Fruit fly (Drosophila melanogaster) whole organism, prepupa: ENCODE measurements around the gene CG1236.

Experiments
- Blimp-1 ChIP-seq: fragments of 200-800 bp; sonication (Bioruptor generic); optimal IDR thresholded peaks from 3 replicates; lab custom pipeline; 2017; ENCODE audit warnings: missing biosample characterization, missing genetic modification characterization, mild to moderate bottlenecking, moderate library complexity, missing genetic modification reagents
- CG10669 ChIP-seq: fragments of 200-800 bp; sonication (Bioruptor generic); optimal IDR thresholded peaks from 3 replicates; lab custom pipeline; 2018; ENCODE audit warnings: missing biosample characterization, mild to moderate bottlenecking, missing genetic modification characterization, moderate library complexity
- CG11902 ChIP-seq: fragments of 200-800 bp; sonication (Bioruptor generic); optimal IDR thresholded peaks from 3 replicates; lab custom pipeline; 2016; ENCODE audit warnings: missing biosample characterization, missing genetic modification characterization
- CG15336 ChIP-seq: fragments of 200-800 bp; sonication (Bioruptor generic); IDR thresholded peaks from 2 replicates; pipeline ENCODE4 v1.3.6; 2022; ENCODE audit warnings: missing biosample characterization, missing genetic modification characterization
- CG1621 ChIP-seq: fragments of 200-800 bp; sonication (Bioruptor generic); optimal IDR thresholded peaks from 3 replicates; lab custom pipeline; 2018; ENCODE audit warnings: missing biosample characterization, mild to moderate bottlenecking, missing genetic modification characterization
- CG16779 ChIP-seq: fragments of 200-800 bp; sonication (Bioruptor generic); optimal IDR thresholded peaks from 3 replicates; lab custom pipeline; 2017; ENCODE audit warnings: missing biosample characterization, mild to moderate bottlenecking, missing genetic modification characterization
- CG3032 ChIP-seq: fragments of 200-800 bp; optimal IDR thresholded peaks from 2 replicates; lab custom pipeline; 2019; ENCODE audit warnings: missing biosample characterization, mild to moderate bottlenecking, missing genetic modification characterization, moderate library complexity
- CG31627 ChIP-seq: fragments of 200-800 bp; sonication (Bioruptor generic); optimal IDR thresholded peaks from 3 replicates; lab custom pipeline; 2016; ENCODE audit warnings: missing biosample characterization, missing genetic modification characterization
- CG32006 ChIP-seq: fragments of 200-800 bp; sonication (Bioruptor generic); optimal IDR thresholded peaks from 3 replicates; lab custom pipeline; 2017; ENCODE audit warnings: missing biosample characterization, mild to moderate bottlenecking, missing genetic modification characterization
- CG3919 ChIP-seq: fragments of 200-800 bp; sonication (Bioruptor generic); optimal IDR thresholded peaks from 3 replicates; lab custom pipeline; 2016; ENCODE audit warnings: missing biosample characterization, missing genetic modification characterization
- CG4318 ChIP-seq: fragments of 200-800 bp; sonication (Bioruptor generic); optimal IDR thresholded peaks from 3 replicates; lab custom pipeline; 2017; ENCODE audit warnings: missing biosample characterization, mild to moderate bottlenecking, missing genetic modification characterization
- CG6163 ChIP-seq: fragments of 200-800 bp; sonication (Bioruptor generic); IDR thresholded peaks from 3 replicates; pipeline ENCODE4 v1.3.6; 2022; ENCODE audit warnings: missing biosample characterization, missing genetic modification characterization
- CG6276 ChIP-seq: fragments of 200-800 bp; sonication (Bioruptor generic); optimal IDR thresholded peaks from 2 replicates; lab custom pipeline; 2017; ENCODE audit warnings: missing biosample characterization, mild to moderate bottlenecking, missing genetic modification characterization
- CG6792 ChIP-seq: fragments of 200-800 bp; sonication (Bioruptor generic); optimal IDR thresholded peaks from 3 replicates; lab custom pipeline; 2016; ENCODE audit warnings: missing biosample characterization, missing genetic modification characterization
- CG6854 ChIP-seq: fragments of 200-800 bp; sonication (Bioruptor generic); optimal IDR thresholded peaks from 2 replicates; lab custom pipeline; 2017; ENCODE audit warnings: missing biosample characterization, mild to moderate bottlenecking, missing genetic modification characterization
- CG7368 ChIP-seq: fragments of 200-800 bp; sonication (Bioruptor generic); optimal IDR thresholded peaks from 3 replicates; lab custom pipeline; 2016; ENCODE audit warnings: missing biosample characterization, missing genetic modification characterization
- CG8119 ChIP-seq: fragments of 200-800 bp; sonication (Bioruptor generic); IDR thresholded peaks from 3 replicates; pipeline ENCODE4 v1.3.6; 2022; ENCODE audit warnings: missing biosample characterization, missing genetic modification characterization
- CG8632 ChIP-seq: fragments of 200-800 bp; sonication (Bioruptor generic); optimal IDR thresholded peaks from 3 replicates; lab custom pipeline; 2016; ENCODE audit warnings: missing biosample characterization, missing genetic modification characterization
- CG9139 ChIP-seq: fragments of 200-800 bp; sonication (Bioruptor generic); optimal IDR thresholded peaks from 3 replicates; lab custom pipeline; 2017; ENCODE audit warnings: missing biosample characterization, mild to moderate bottlenecking, missing genetic modification characterization
- Eip75B ChIP-seq: fragments of 200-800 bp; sonication (Bioruptor generic); optimal IDR thresholded peaks from 3 replicates; lab custom pipeline; 2016; ENCODE audit warnings: missing biosample characterization, missing genetic modification characterization
- Eip78C ChIP-seq: fragments of 200-800 bp; sonication (Bioruptor generic); peaks from one replicate; lab custom pipeline; 2016; ENCODE audit warnings: missing biosample characterization, missing genetic modification characterization
- Eip93F ChIP-seq: fragments of 200-800 bp; sonication (Bioruptor generic); optimal IDR thresholded peaks from 2 replicates; lab custom pipeline; 2016; ENCODE audit warnings: missing biosample characterization, mild to moderate bottlenecking, missing genetic modification characterization
- Ets96B ChIP-seq: fragments of 200-800 bp; optimal IDR thresholded peaks from 2 replicates; lab custom pipeline; 2019; ENCODE audit warnings: missing biosample characterization, mild to moderate bottlenecking, missing genetic modification characterization, moderate library complexity
- Hr4 ChIP-seq: fragments of 200-800 bp; sonication (Bioruptor generic); optimal IDR thresholded peaks from 3 replicates; lab custom pipeline; 2016; ENCODE audit warnings: missing biosample characterization, missing genetic modification characterization
- Lpt ChIP-seq: fragments of 200-800 bp; sonication (Bioruptor generic); optimal IDR thresholded peaks from 3 replicates; lab custom pipeline; 2016; ENCODE audit warnings: missing biosample characterization, missing genetic modification characterization
- Met ChIP-seq: fragments of 200-800 bp; sonication (Bioruptor generic); optimal IDR thresholded peaks from 3 replicates; lab custom pipeline; 2016; ENCODE audit warnings: missing biosample characterization, missing genetic modification characterization
- Smox ChIP-seq: fragments of 200-800 bp; sonication (Bioruptor generic); optimal IDR thresholded peaks from 3 replicates; lab custom pipeline; 2016; ENCODE audit warnings: missing biosample characterization, missing genetic modification characterization
- Sox102F ChIP-seq: fragments of 200-800 bp; sonication (Bioruptor generic); optimal IDR thresholded peaks from 2 replicates; lab custom pipeline; 2016; ENCODE audit warnings: missing biosample characterization, mild to moderate bottlenecking, missing genetic modification characterization
- achi ChIP-seq: fragments of 200-800 bp; sonication (Bioruptor generic); optimal IDR thresholded peaks from 3 replicates; lab custom pipeline; 2016; ENCODE audit warnings: missing biosample characterization, missing genetic modification characterization
- acj6 ChIP-seq: fragments of 200-800 bp; sonication (Bioruptor generic); optimal IDR thresholded peaks from 3 replicates; lab custom pipeline; 2016; ENCODE audit warnings: missing biosample characterization, missing genetic modification characterization
- cyc ChIP-seq: fragments of 200-800 bp; sonication (Bioruptor generic); optimal IDR thresholded peaks from 3 replicates; lab custom pipeline; 2016; ENCODE audit warnings: missing biosample characterization, missing genetic modification characterization
- dac ChIP-seq: fragments of 200-800 bp; sonication (Bioruptor generic); optimal IDR thresholded peaks from 2 replicates; lab custom pipeline; 2017; ENCODE audit warnings: missing biosample characterization, mild to moderate bottlenecking, missing genetic modification characterization
- fkh ChIP-seq: fragments of 200-800 bp; sonication (Bioruptor generic); optimal IDR thresholded peaks from 3 replicates; lab custom pipeline; 2017; ENCODE audit warnings: missing biosample characterization, mild to moderate bottlenecking, missing genetic modification characterization, moderate library complexity
- lz ChIP-seq: fragments of 200-800 bp; sonication (Bioruptor generic); optimal IDR thresholded peaks from 3 replicates; lab custom pipeline; 2016; ENCODE audit warnings: missing biosample characterization, missing genetic modification characterization
- net ChIP-seq: fragments of 200-800 bp; sonication (Bioruptor generic); optimal IDR thresholded peaks from 3 replicates; lab custom pipeline; 2016; ENCODE audit warnings: missing biosample characterization, missing genetic modification characterization
- pdm3 ChIP-seq: fragments of 200-800 bp; sonication (Bioruptor generic); optimal IDR thresholded peaks from 3 replicates; lab custom pipeline; 2016; ENCODE audit warnings: missing biosample characterization, missing genetic modification characterization
- salr ChIP-seq, 2 experiments: fragments of 200-800 bp; sonication (Bioruptor generic); optimal IDR thresholded peaks; 3 replicates each; lab custom pipeline; 2016 to 2018; ENCODE audit warnings: missing biosample characterization in 2 of 2, missing genetic modification characterization in 2 of 2, mild to moderate bottlenecking in 1 of 2
- spab ChIP-seq: fragments of 200-800 bp; sonication (Bioruptor generic); optimal IDR thresholded peaks from 2 replicates; lab custom pipeline; 2017; ENCODE audit warnings: missing biosample characterization, mild to moderate bottlenecking, missing genetic modification characterization, missing genetic modification reagents
- ss ChIP-seq, 2 experiments: fragments of 200-800 bp; sonication (Bioruptor generic); optimal IDR thresholded peaks; 2 replicates in 1 of 2; 3 replicates in 1 of 2; lab custom pipeline; 2017 to 2018; ENCODE audit warnings: mild to moderate bottlenecking in 2 of 2, missing biosample characterization in 2 of 2, missing genetic modification characterization in 2 of 2, moderate library complexity in 1 of 2
- svp ChIP-seq: fragments of 200-800 bp; sonication (Bioruptor generic); peaks from one replicate; lab custom pipeline; 2016; ENCODE audit warnings: missing biosample characterization, missing genetic modification characterization
- topi ChIP-seq: fragments of 200-800 bp; sonication (Bioruptor generic); optimal IDR thresholded peaks from 3 replicates; lab custom pipeline; 2016; ENCODE audit warnings: missing biosample characterization, missing genetic modification characterization
- vri ChIP-seq: fragments of 200-800 bp; sonication (Bioruptor generic); optimal IDR thresholded peaks from 3 replicates; lab custom pipeline; 2016; ENCODE audit warnings: missing biosample characterization, mild to moderate bottlenecking, missing genetic modification characterization

Gene CG1236

dm6 chr3R:5694461-5694860, 42.1 kb upstream of the CG1236 start (continued):
- TF ChIP-seq CG16779 (peak; percentile 3), CG6163 (GFP tag; lab: Robert Waterston, UW) (peak; percentile 80), achi (GFP tag; lab: Kevin White, UChicago) (peak; percentile 59), salr (GFP tag; optimal IDR thresholded peaks at IDR 0.05; lab: Kevin White, UChicago) (peak; percentile 22 to 50), pdm3 (GFP tag; lab: Kevin White, UChicago) (peak; percentile 55), vri (no peak), Blimp-1 (GFP tag; lab: Kevin White, UChicago) (no peak), CG1621 (tag; lab: Kevin White, UChicago) (peak; percentile 10), CG10669 (GFP tag; lab: Kevin White, UChicago) (peak; percentile 7), svp (no peak), CG3919 (GFP tag; lab: Kevin White, UChicago) (peak; percentile 60), CG6792 (GFP tag; lab: Kevin White, UChicago) (peak; percentile 6), Met (GFP tag; lab: Kevin White, UChicago) (peak; percentile 29), Smox (GFP tag; lab: Kevin White, UChicago) (peak; percentile 27), cyc (GFP tag; lab: Kevin White, UChicago) (peak; percentile 25), Hr4 (GFP tag; lab: Kevin White, UChicago) (peak; percentile 80), Sox102F (GFP tag; lab: Kevin White, UChicago) (peak; percentile 39), acj6 (GFP tag; lab: Kevin White, UChicago) (peak; percentile 42), CG3032 (peak; percentile 2), CG32006 (GFP tag; lab: Kevin White, UChicago) (peak; percentile 79), CG7368 (GFP tag; lab: Kevin White, UChicago) (peak; percentile 36), Eip93F (GFP tag; lab: Kevin White, UChicago) (no peak), dac (peak; percentile 38), CG6854 (GFP tag; lab: Kevin White, UChicago) (no peak), net (peak; percentile 53), CG4318 (peak; percentile 61), CG8119 (peak; percentile 89), lz (peak; percentile 17), fkh (GFP tag; lab: Kevin White, UChicago) (no peak), Ets96B (tag; lab: Kevin White, UChicago) (peak; percentile 53), CG15336 (peak; percentile 90), ss (GFP tag; optimal IDR thresholded peaks at IDR 0.05; lab: Kevin White, UChicago) (no peak), CG31627 (GFP tag; lab: Kevin White, UChicago) (peak; percentile 12), CG11902 (GFP tag; lab: Kevin White, UChicago) (no peak), CG8632 (GFP tag; lab: Kevin White, UChicago) (peak; percentile 11), Eip75B (GFP tag; lab: Kevin White, UChicago) (peak; percentile 52), topi (GFP tag; lab: Kevin White, UChicago) (peak; percentile 41)

dm6 chr3R:5696384-5696783, 40.2 kb upstream of the CG1236 start:
- TF ChIP-seq svp (peak; percentile 20), ss (GFP tag; optimal IDR thresholded peaks at IDR 0.05; lab: Kevin White, UChicago) (peak; percentile 17 to 39), Eip78C (GFP tag; lab: Kevin White, UChicago) (peak; percentile 73), Lpt (GFP tag; lab: Kevin White, UChicago) (no peak), CG9139 (GFP tag; lab: Kevin White, UChicago) (peak; percentile 15), CG3919 (GFP tag; lab: Kevin White, UChicago) (peak; percentile 10)

- TF ChIP-seq svp (peak; percentile 46), Eip78C (GFP tag; lab: Kevin White, UChicago) (peak; percentile 36), net (no peak), achi (GFP tag; lab: Kevin White, UChicago) (no peak), CG6276 (GFP tag; lab: Kevin White, UChicago) (peak; percentile 15), spab (GFP tag; lab: Kevin White, UChicago) (no peak)
These were observed 35.4 kb upstream of the CG1236 start for dm6 chr3R:5701104-5701503.
